Worm (Caenorhabditis elegans) whole organism, mixed stage, embryonic: ENCODE measurements around the gene chk-1.

Experiments used
- M03D4.4 ChIP-seq: sonication (generic microtip); optimal IDR thresholded peaks from 2 replicates; lab custom pipeline; 2017; ENCODE audit warnings: mild to moderate bottlenecking, missing genetic modification characterization, missing compliant biosample characterization
- blmp-1 ChIP-seq: fragments of 150-350 bp; optimal IDR thresholded peaks from 2 replicates; lab custom pipeline; 2014; ENCODE audit warnings: missing biosample characterization, missing genetic modification characterization
- ceh-43 ChIP-seq: fragments of 200-800 bp; sonication (Bioruptor generic); optimal IDR thresholded peaks from 2 replicates; lab custom pipeline; 2018; ENCODE audit warnings: mild to moderate bottlenecking, missing genetic modification characterization, moderate library complexity, missing compliant biosample characterization
- ceh-83 ChIP-seq: fragments of 200-800 bp; sonication (Bioruptor generic); optimal IDR thresholded peaks from 2 replicates; lab custom pipeline; 2018; ENCODE audit warnings: mild to moderate bottlenecking, missing genetic modification characterization, missing compliant biosample characterization
- ces-1 ChIP-seq: fragments of 150-350 bp; optimal IDR thresholded peaks from 2 replicates; lab custom pipeline; 2014; ENCODE audit warnings: missing biosample characterization, missing genetic modification reagents, missing genetic modification characterization
- cnd-1 ChIP-seq: fragments of 200-800 bp; sonication (Bioruptor generic); optimal IDR thresholded peaks from 2 replicates; lab custom pipeline; 2018; ENCODE audit warnings: mild to moderate bottlenecking, missing genetic modification characterization, missing compliant biosample characterization
- drap-1 ChIP-seq: fragments of 200-800 bp; sonication (Bioruptor generic); optimal IDR thresholded peaks from 3 replicates; lab custom pipeline; 2018; ENCODE audit warnings: mild to moderate bottlenecking, missing genetic modification characterization, missing compliant biosample characterization
- elt-1 ChIP-seq: sonication (generic microtip); optimal IDR thresholded peaks from 2 replicates; lab custom pipeline; 2017; ENCODE audit warnings: missing genetic modification characterization, mild to moderate bottlenecking, missing compliant biosample characterization, antibody characterized with exemption, moderate library complexity, borderline replicate concordance; ENCODE audit not compliant: insufficient read depth
- flh-1 ChIP-seq: fragments of 200-800 bp; sonication (Bioruptor generic); optimal IDR thresholded peaks from 2 replicates; lab custom pipeline; 2018; ENCODE audit warnings: mild to moderate bottlenecking, missing genetic modification characterization, moderate library complexity, missing compliant biosample characterization
- ham-2 ChIP-seq: fragments of 200-800 bp; sonication (Bioruptor generic); optimal IDR thresholded peaks from 2 replicates; lab custom pipeline; 2018; ENCODE audit warnings: mild to moderate bottlenecking, missing genetic modification characterization, missing compliant biosample characterization
- hlh-1 ChIP-seq: fragments of 150-350 bp; optimal IDR thresholded peaks from 2 replicates; lab custom pipeline; 2014; ENCODE audit warnings: missing biosample characterization, missing genetic modification reagents, missing genetic modification characterization
- lin-32 ChIP-seq: fragments of 200-800 bp; sonication (Bioruptor generic); optimal IDR thresholded peaks from 2 replicates; lab custom pipeline; 2018; ENCODE audit warnings: mild to moderate bottlenecking, missing genetic modification characterization, missing compliant biosample characterization
- lsy-2 ChIP-seq: fragments of 150-350 bp; optimal IDR thresholded peaks from 2 replicates; lab custom pipeline; 2014; ENCODE audit warnings: missing biosample characterization, missing genetic modification characterization
- nhr-2 ChIP-seq: fragments of 150-350 bp; optimal IDR thresholded peaks from 2 replicates; lab custom pipeline; 2014; ENCODE audit warnings: missing biosample characterization, missing genetic modification characterization
- nhr-237 ChIP-seq: fragments of 150-350 bp; optimal IDR thresholded peaks from 2 replicates; lab custom pipeline; 2014; ENCODE audit warnings: missing biosample characterization, missing genetic modification characterization
- nhr-28 ChIP-seq: fragments of 150-350 bp; optimal IDR thresholded peaks from 2 replicates; lab custom pipeline; 2014; ENCODE audit warnings: missing biosample characterization, missing genetic modification characterization
- nhr-76 ChIP-seq: sonication (generic microtip); optimal IDR thresholded peaks from 2 replicates; lab custom pipeline; 2017; ENCODE audit warnings: missing biosample characterization, missing genetic modification characterization
- snpc-4 ChIP-seq: fragments of 150-350 bp; optimal IDR thresholded peaks from 2 replicates; lab custom pipeline; 2014; ENCODE audit warnings: missing biosample characterization, missing genetic modification characterization
- sptf-1 ChIP-seq: sonication (generic microtip); optimal IDR thresholded peaks from 2 replicates; lab custom pipeline; 2017; ENCODE audit warnings: mild to moderate bottlenecking, missing genetic modification characterization, moderate library complexity, missing compliant biosample characterization
- unc-120 ChIP-seq: sonication (generic microtip); optimal IDR thresholded peaks from 2 replicates; lab custom pipeline; 2017; ENCODE audit warnings: missing genetic modification characterization, missing compliant biosample characterization; ENCODE audit not compliant: poor library complexity, severe bottlenecking
- unc-39 ChIP-seq: fragments of 150-350 bp; optimal IDR thresholded peaks from 2 replicates; lab custom pipeline; 2014; ENCODE audit warnings: missing biosample characterization, missing genetic modification characterization
- unc-62 ChIP-seq: fragments of 150-350 bp; optimal IDR thresholded peaks from 2 replicates; lab custom pipeline; 2014; ENCODE audit warnings: missing biosample characterization, missing genetic modification reagents, missing genetic modification characterization
- zip-8 ChIP-seq: fragments of 150-350 bp; optimal IDR thresholded peaks from 2 replicates; lab custom pipeline; 2014; ENCODE audit warnings: missing biosample characterization, missing genetic modification characterization
- ztf-11 ChIP-seq: fragments of 150-350 bp; optimal IDR thresholded peaks from 2 replicates; lab custom pipeline; 2014; ENCODE audit warnings: missing biosample characterization, missing genetic modification characterization

Gene chk-1

DNA sequence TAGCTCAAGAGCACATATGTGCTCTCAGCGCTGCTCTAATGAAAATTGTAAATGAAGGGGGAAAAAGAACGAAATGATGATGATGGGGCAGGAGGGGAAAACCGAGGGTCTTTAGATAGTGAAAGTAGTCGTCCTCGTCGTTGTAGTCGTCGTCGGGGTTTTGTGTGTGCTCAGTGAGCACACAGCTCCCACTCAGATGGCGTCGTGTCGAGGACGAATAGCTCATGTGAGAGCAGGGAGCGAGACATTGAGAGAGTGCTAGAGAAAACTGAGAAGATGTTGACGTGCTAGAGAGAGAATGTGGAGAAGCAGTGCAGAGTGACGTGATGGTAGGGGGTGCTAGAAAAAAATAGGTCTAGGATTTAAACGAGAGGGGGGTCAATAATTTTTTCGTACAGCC, 41.5 kb downstream of the chk-1 start:
- TF ChIP-seq ztf-11 (tag; lab: Kevin White, UChicago), result no peak
- peak; percentile 27 for TF ChIP-seq ces-1
- no peak for TF ChIP-seq nhr-237 (tag; lab: Kevin White, UChicago)

DNA sequence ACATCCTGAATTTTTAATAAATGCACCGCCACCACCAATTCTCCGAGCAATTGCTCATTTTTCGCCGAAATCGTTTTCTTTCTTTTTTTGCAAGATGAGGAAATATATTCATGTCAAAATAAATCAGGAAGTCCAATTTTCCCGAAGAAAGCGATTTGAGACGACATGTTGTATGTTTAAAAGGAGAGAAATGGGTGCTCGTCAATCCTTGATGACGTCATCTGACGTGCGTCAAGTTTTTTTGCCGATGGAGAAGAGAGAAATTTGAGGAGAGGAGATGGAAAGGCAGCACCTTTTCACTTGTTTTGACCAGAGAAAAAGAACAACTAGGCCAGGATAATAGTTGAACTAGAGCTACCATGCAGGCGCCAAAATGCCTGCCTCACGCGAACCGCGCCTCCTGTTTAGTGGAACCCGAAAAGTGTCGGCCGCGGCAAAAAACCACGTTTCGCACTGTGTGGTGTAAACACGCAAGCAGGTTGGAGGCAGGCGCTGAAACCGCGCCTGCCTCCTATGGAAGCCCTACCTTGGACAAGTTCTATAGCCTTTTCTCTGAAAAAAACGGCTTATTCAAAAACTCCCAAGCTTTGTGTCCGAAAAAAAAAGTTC, 42.9 kb downstream of the chk-1 start:
- TF ChIP-seq flh-1, result no peak
- peak; percentile 10 for TF ChIP-seq ces-1
- TF ChIP-seq unc-62 (GFP tag; lab: Kevin White, UChicago), result peak; percentile 40
- TF ChIP-seq, all 35 proteins: peak for 2

DNA sequence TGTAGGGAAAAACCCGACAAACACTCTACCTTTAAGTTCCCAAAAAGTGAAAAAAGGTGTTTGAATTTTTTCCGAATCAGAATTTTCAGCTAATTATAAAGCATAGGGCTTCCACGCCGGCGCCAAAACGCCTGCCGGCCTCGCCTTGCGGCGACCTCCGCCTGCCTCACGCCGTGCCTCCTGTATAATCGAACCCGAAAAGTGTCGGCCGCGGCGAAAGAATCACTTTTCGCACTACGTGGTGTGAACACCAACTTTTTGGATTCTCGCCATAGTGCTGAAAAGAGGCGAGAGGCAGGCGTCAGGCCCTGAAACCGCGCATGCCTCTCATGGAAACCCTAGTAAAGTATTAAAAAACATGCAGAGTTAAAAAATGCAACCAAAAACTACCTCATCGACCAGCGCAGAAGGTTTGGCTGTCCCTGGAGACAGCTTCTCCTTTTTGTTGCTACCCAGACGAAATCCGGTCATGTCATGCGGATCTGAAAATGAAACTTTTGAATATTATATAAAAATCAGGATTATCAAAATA, 43.7 kb downstream of the chk-1 start, which contains the start of gene nrsn-1:
Gene nrsn-1 (minus strand): TSS at position 482 of the 532 bp plus-strand sequence.
- TF ChIP-seq blmp-1 (tag; lab: Kevin White, UChicago) (no peak), nhr-28 (tag; lab: Kevin White, UChicago) (no peak), drap-1 (GFP tag; lab: Kevin White, UChicago) (no peak), hlh-1 (tag; lab: Kevin White, UChicago) (no peak)

DNA sequence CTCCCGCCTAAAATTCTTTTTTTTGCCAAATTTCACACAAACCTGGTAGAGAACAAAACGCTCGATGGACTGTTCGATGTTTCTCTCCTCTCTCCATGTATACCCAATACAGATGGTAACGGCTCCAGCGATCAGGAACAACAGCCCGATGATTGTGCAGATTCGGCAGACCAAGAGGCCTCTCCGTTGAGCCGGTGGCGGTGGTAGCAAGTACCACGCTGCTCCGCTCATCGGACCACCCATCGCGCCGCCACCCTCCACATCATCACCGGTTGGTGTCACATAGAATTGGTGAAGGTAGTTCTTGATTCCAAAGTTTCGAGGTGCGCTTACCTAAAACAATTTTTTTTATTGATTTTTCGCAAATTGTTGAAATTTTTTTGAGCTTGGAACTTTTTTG, 44.5 kb downstream of the chk-1 start:
- TF ChIP-seq lin-32 (GFP tag; lab: Kevin White, UChicago), result no peak
- no peak for TF ChIP-seq snpc-4 (tag; lab: Kevin White, UChicago)
- no peak for TF ChIP-seq nhr-76
- no peak for TF ChIP-seq hlh-1 (tag; lab: Kevin White, UChicago)
- TF ChIP-seq ces-1, result no peak
- TF ChIP-seq unc-120 (tag; lab: Kevin White, UChicago), result no peak
- TF ChIP-seq M03D4.4 (tag; lab: Kevin White, UChicago), result no peak

DNA sequence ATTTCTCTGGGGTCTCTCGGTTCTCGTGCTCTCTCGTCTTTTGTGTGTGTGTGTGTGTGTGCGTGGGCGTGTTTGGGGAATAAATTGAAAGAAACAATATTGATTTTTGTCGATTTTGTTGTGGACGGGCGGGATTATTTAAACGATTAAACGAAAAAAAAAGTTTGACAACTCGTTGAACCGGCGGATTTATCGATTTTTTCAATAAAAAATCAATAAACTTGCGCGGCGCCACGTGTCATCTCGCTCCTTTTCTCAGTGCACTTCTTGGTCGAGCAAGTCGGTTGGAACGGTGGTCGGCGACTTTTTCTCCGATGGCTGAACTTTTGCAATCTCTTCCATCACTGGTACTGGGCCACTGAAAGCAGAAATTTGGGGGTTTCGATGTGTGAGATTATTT, 46.3 kb downstream of the chk-1 start:
- TF ChIP-seq nhr-2 (tag; lab: Kevin White, UChicago) (no peak), elt-1 (tag; lab: Kevin White, UChicago) (no peak), hlh-1 (tag; lab: Kevin White, UChicago) (no peak), ces-1 (no peak), sptf-1 (tag; lab: Kevin White, UChicago) (no peak), ceh-83 (GFP tag; lab: Kevin White, UChicago) (no peak), cnd-1 (tag; lab: Kevin White, UChicago) (no peak), drap-1 (GFP tag; lab: Kevin White, UChicago) (no peak)

DNA sequence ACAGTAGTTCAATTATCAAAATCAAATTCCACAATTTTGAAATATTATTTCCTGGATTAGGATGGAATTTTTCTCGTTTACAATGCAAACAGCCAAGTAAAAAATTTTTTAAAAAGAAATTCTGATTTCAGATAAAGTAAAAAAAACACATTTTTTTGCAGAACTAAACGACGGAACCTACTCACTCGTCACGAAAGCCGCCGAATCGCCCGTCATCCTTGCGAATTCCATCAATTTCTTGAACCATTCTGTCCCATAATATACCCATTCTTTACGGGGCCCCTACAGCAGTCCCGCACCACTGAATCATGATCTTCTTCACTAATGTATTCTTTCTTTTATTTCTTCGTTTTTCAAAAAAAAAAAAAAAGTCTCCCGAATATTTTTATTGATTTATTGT, 47.1 kb downstream of the chk-1 start:
- TF ChIP-seq ceh-43 (GFP tag; lab: Kevin White, UChicago), result no peak
- no peak for TF ChIP-seq nhr-2 (tag; lab: Kevin White, UChicago)

DNA sequence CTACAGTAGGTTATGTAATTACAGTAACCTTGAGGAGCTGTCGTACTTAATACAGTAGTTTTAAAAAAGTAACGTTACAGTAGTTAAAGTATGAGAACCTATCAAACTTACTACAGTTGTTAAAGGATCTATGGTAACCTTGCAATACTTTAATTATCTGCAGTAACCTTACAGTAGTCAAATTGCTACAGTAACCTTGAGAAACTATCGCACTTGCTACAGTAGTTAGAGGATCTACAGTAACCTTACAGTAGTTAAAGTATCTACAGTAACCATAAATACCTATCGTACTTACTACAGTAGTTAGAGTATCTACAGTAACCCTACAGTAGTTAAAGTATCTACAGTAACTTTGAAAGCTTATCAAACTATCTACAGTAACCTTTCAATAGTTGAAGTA, 47.7 kb downstream of the chk-1 start:
- TF ChIP-seq elt-1 (tag; lab: Kevin White, UChicago) (no peak), ceh-43 (GFP tag; lab: Kevin White, UChicago) (no peak), cnd-1 (tag; lab: Kevin White, UChicago) (no peak), lsy-2 (tag; lab: Kevin White, UChicago) (no peak), unc-39 (no peak), zip-8 (no peak), ces-1 (no peak), nhr-2 (tag; lab: Kevin White, UChicago) (no peak), ham-2 (GFP tag; lab: Kevin White, UChicago) (no peak), ceh-83 (GFP tag; lab: Kevin White, UChicago) (no peak), M03D4.4 (tag; lab: Kevin White, UChicago) (no peak), unc-120 (tag; lab: Kevin White, UChicago) (no peak)
